Fruit fly (Drosophila melanogaster) whole organism, prepupa: Measurements from ENCODE around the gene CG14989.

ENCODE experiments used
- Blimp-1 ChIP-seq: fragments of 200-800 bp; sonication (Bioruptor generic); optimal IDR thresholded peaks from 3 replicates; lab custom pipeline; 2017; ENCODE audit warnings: missing biosample characterization, missing genetic modification characterization, mild to moderate bottlenecking, moderate library complexity, missing genetic modification reagents
- CG10631 ChIP-seq: fragments of 200-800 bp; sonication (Bioruptor generic); optimal IDR thresholded peaks from 2 replicates; lab custom pipeline; 2016; ENCODE audit warnings: missing biosample characterization, missing genetic modification characterization
- CG10669 ChIP-seq: fragments of 200-800 bp; sonication (Bioruptor generic); optimal IDR thresholded peaks from 3 replicates; lab custom pipeline; 2018; ENCODE audit warnings: missing biosample characterization, mild to moderate bottlenecking, missing genetic modification characterization, moderate library complexity
- CG11294 ChIP-seq: fragments of 200-800 bp; sonication (Bioruptor generic); IDR thresholded peaks from 2 replicates; pipeline ENCODE4 v1.3.6; 2022; ENCODE audit warnings: missing biosample characterization, missing genetic modification characterization
- CG11762 ChIP-seq: fragments of 200-800 bp; sonication (Bioruptor generic); optimal IDR thresholded peaks from 3 replicates; lab custom pipeline; 2016; ENCODE audit warnings: missing biosample characterization, missing genetic modification characterization; ENCODE audit not compliant: insufficient read depth
- CG15336 ChIP-seq: fragments of 200-800 bp; sonication (Bioruptor generic); IDR thresholded peaks from 2 replicates; pipeline ENCODE4 v1.3.6; 2022; ENCODE audit warnings: missing biosample characterization, missing genetic modification characterization
- CG1621 ChIP-seq: fragments of 200-800 bp; sonication (Bioruptor generic); optimal IDR thresholded peaks from 3 replicates; lab custom pipeline; 2018; ENCODE audit warnings: missing biosample characterization, mild to moderate bottlenecking, missing genetic modification characterization
- CG31627 ChIP-seq: fragments of 200-800 bp; sonication (Bioruptor generic); optimal IDR thresholded peaks from 3 replicates; lab custom pipeline; 2016; ENCODE audit warnings: missing biosample characterization, missing genetic modification characterization
- CG32006 ChIP-seq: fragments of 200-800 bp; sonication (Bioruptor generic); optimal IDR thresholded peaks from 3 replicates; lab custom pipeline; 2017; ENCODE audit warnings: missing biosample characterization, mild to moderate bottlenecking, missing genetic modification characterization
- CG34406 ChIP-seq: fragments of 200-800 bp; sonication (Bioruptor generic); optimal IDR thresholded peaks from 3 replicates; lab custom pipeline; 2016; ENCODE audit warnings: missing biosample characterization, missing genetic modification characterization
- CG3919 ChIP-seq: fragments of 200-800 bp; sonication (Bioruptor generic); optimal IDR thresholded peaks from 3 replicates; lab custom pipeline; 2016; ENCODE audit warnings: missing biosample characterization, missing genetic modification characterization
- CG4318 ChIP-seq: fragments of 200-800 bp; sonication (Bioruptor generic); optimal IDR thresholded peaks from 3 replicates; lab custom pipeline; 2017; ENCODE audit warnings: missing biosample characterization, mild to moderate bottlenecking, missing genetic modification characterization
- CG6163 ChIP-seq: fragments of 200-800 bp; sonication (Bioruptor generic); IDR thresholded peaks from 3 replicates; pipeline ENCODE4 v1.3.6; 2022; ENCODE audit warnings: missing biosample characterization, missing genetic modification characterization
- CG6276 ChIP-seq: fragments of 200-800 bp; sonication (Bioruptor generic); optimal IDR thresholded peaks from 2 replicates; lab custom pipeline; 2017; ENCODE audit warnings: missing biosample characterization, mild to moderate bottlenecking, missing genetic modification characterization
- CG6792 ChIP-seq: fragments of 200-800 bp; sonication (Bioruptor generic); optimal IDR thresholded peaks from 3 replicates; lab custom pipeline; 2016; ENCODE audit warnings: missing biosample characterization, missing genetic modification characterization
- CG8119 ChIP-seq: fragments of 200-800 bp; sonication (Bioruptor generic); IDR thresholded peaks from 3 replicates; pipeline ENCODE4 v1.3.6; 2022; ENCODE audit warnings: missing biosample characterization, missing genetic modification characterization
- CG8319 ChIP-seq: fragments of 200-800 bp; sonication (Bioruptor generic); optimal IDR thresholded peaks from 3 replicates; lab custom pipeline; 2016; ENCODE audit warnings: missing biosample characterization, missing genetic modification characterization
- CG9139 ChIP-seq: fragments of 200-800 bp; sonication (Bioruptor generic); optimal IDR thresholded peaks from 3 replicates; lab custom pipeline; 2017; ENCODE audit warnings: missing biosample characterization, mild to moderate bottlenecking, missing genetic modification characterization
- Eip78C ChIP-seq: fragments of 200-800 bp; sonication (Bioruptor generic); peaks from one replicate; lab custom pipeline; 2016; ENCODE audit warnings: missing biosample characterization, missing genetic modification characterization
- Eip93F ChIP-seq: fragments of 200-800 bp; sonication (Bioruptor generic); optimal IDR thresholded peaks from 2 replicates; lab custom pipeline; 2016; ENCODE audit warnings: missing biosample characterization, mild to moderate bottlenecking, missing genetic modification characterization
- Ets21C ChIP-seq: fragments of 200-800 bp; sonication (Bioruptor generic); optimal IDR thresholded peaks from 3 replicates; lab custom pipeline; 2016; ENCODE audit warnings: missing biosample characterization, missing genetic modification characterization
- Gug ChIP-seq: fragments of 200-800 bp; sonication (Bioruptor generic); IDR thresholded peaks from 2 replicates; pipeline ENCODE4 v1.3.6; 2022; ENCODE audit warnings: missing biosample characterization, missing genetic modification characterization
- Hr4 ChIP-seq: fragments of 200-800 bp; sonication (Bioruptor generic); optimal IDR thresholded peaks from 3 replicates; lab custom pipeline; 2016; ENCODE audit warnings: missing biosample characterization, missing genetic modification characterization
- Lpt ChIP-seq: fragments of 200-800 bp; sonication (Bioruptor generic); optimal IDR thresholded peaks from 3 replicates; lab custom pipeline; 2016; ENCODE audit warnings: missing biosample characterization, missing genetic modification characterization
- OdsH ChIP-seq: fragments of 200-800 bp; sonication (Bioruptor generic); optimal IDR thresholded peaks from 3 replicates; lab custom pipeline; 2016; ENCODE audit warnings: missing biosample characterization, missing genetic modification characterization
- Smox ChIP-seq: fragments of 200-800 bp; sonication (Bioruptor generic); optimal IDR thresholded peaks from 3 replicates; lab custom pipeline; 2016; ENCODE audit warnings: missing biosample characterization, missing genetic modification characterization
- Sox102F ChIP-seq: fragments of 200-800 bp; sonication (Bioruptor generic); optimal IDR thresholded peaks from 2 replicates; lab custom pipeline; 2016; ENCODE audit warnings: missing biosample characterization, mild to moderate bottlenecking, missing genetic modification characterization
- Sox14 ChIP-seq: fragments of 200-800 bp; sonication (Bioruptor generic); optimal IDR thresholded peaks from 3 replicates; lab custom pipeline; 2016; ENCODE audit warnings: missing biosample characterization, missing genetic modification characterization
- Sox15 ChIP-seq: fragments of 200-800 bp; sonication (Bioruptor generic); optimal IDR thresholded peaks from 3 replicates; lab custom pipeline; 2016; ENCODE audit warnings: missing biosample characterization, missing genetic modification characterization
- achi ChIP-seq: fragments of 200-800 bp; sonication (Bioruptor generic); optimal IDR thresholded peaks from 3 replicates; lab custom pipeline; 2016; ENCODE audit warnings: missing biosample characterization, missing genetic modification characterization
- cyc ChIP-seq: fragments of 200-800 bp; sonication (Bioruptor generic); optimal IDR thresholded peaks from 3 replicates; lab custom pipeline; 2016; ENCODE audit warnings: missing biosample characterization, missing genetic modification characterization
- dac ChIP-seq: fragments of 200-800 bp; sonication (Bioruptor generic); optimal IDR thresholded peaks from 2 replicates; lab custom pipeline; 2017; ENCODE audit warnings: missing biosample characterization, mild to moderate bottlenecking, missing genetic modification characterization
- dsx ChIP-seq: fragments of 200-800 bp; optimal IDR thresholded peaks from 3 replicates; lab custom pipeline; 2019; ENCODE audit warnings: missing biosample characterization, mild to moderate bottlenecking, missing genetic modification characterization, moderate library complexity; ENCODE audit not compliant: poor library complexity, severe bottlenecking
- eg ChIP-seq: fragments of 200-800 bp; sonication (Bioruptor generic); IDR thresholded peaks from 3 replicates; pipeline ENCODE4 v1.3.6; 2022; ENCODE audit warnings: missing biosample characterization, missing genetic modification characterization
- esn ChIP-seq: fragments of 200-800 bp; sonication (Bioruptor generic); optimal IDR thresholded peaks from 2 replicates; lab custom pipeline; 2016; ENCODE audit warnings: missing biosample characterization, mild to moderate bottlenecking, missing genetic modification characterization, moderate library complexity
- fd59A ChIP-seq: fragments of 200-800 bp; sonication (Bioruptor generic); optimal IDR thresholded peaks from 2 replicates; lab custom pipeline; 2017; ENCODE audit warnings: missing biosample characterization, mild to moderate bottlenecking, missing genetic modification characterization, missing genetic modification reagents
- fkh ChIP-seq: fragments of 200-800 bp; sonication (Bioruptor generic); optimal IDR thresholded peaks from 3 replicates; lab custom pipeline; 2017; ENCODE audit warnings: missing biosample characterization, mild to moderate bottlenecking, missing genetic modification characterization, moderate library complexity
- net ChIP-seq: fragments of 200-800 bp; sonication (Bioruptor generic); optimal IDR thresholded peaks from 3 replicates; lab custom pipeline; 2016; ENCODE audit warnings: missing biosample characterization, missing genetic modification characterization
- salr ChIP-seq, 2 experiments: fragments of 200-800 bp; sonication (Bioruptor generic); optimal IDR thresholded peaks; 3 replicates each; lab custom pipeline; 2016 to 2018; ENCODE audit warnings: missing biosample characterization in 2 of 2, missing genetic modification characterization in 2 of 2, mild to moderate bottlenecking in 1 of 2
- spab ChIP-seq: fragments of 200-800 bp; sonication (Bioruptor generic); optimal IDR thresholded peaks from 2 replicates; lab custom pipeline; 2017; ENCODE audit warnings: missing biosample characterization, mild to moderate bottlenecking, missing genetic modification characterization, missing genetic modification reagents
- ss ChIP-seq, 2 experiments: fragments of 200-800 bp; sonication (Bioruptor generic); optimal IDR thresholded peaks; 2 replicates in 1 of 2; 3 replicates in 1 of 2; lab custom pipeline; 2017 to 2018; ENCODE audit warnings: mild to moderate bottlenecking in 2 of 2, missing biosample characterization in 2 of 2, missing genetic modification characterization in 2 of 2, moderate library complexity in 1 of 2
- svp ChIP-seq: fragments of 200-800 bp; sonication (Bioruptor generic); peaks from one replicate; lab custom pipeline; 2016; ENCODE audit warnings: missing biosample characterization, missing genetic modification characterization
- topi ChIP-seq: fragments of 200-800 bp; sonication (Bioruptor generic); optimal IDR thresholded peaks from 3 replicates; lab custom pipeline; 2016; ENCODE audit warnings: missing biosample characterization, missing genetic modification characterization
- vri ChIP-seq: fragments of 200-800 bp; sonication (Bioruptor generic); optimal IDR thresholded peaks from 3 replicates; lab custom pipeline; 2016; ENCODE audit warnings: missing biosample characterization, mild to moderate bottlenecking, missing genetic modification characterization

CG14989 gene

dm6 chr3L:4108072-4108843, 20.9 kb downstream of the CG14989 start, which contains the start of gene Ack:
Ack (plus strand) TSS chr3L:4108186.
- 0 out of 3 replicates have a peak, but pooled peaks have one; percentile 9 for TF ChIP-seq CG6163
- peak; percentile 28 for TF ChIP-seq CG1621 (tag; lab: Kevin White, UChicago)
- peak; percentile 15 for TF ChIP-seq svp
- TF ChIP-seq Sox102F (GFP tag; lab: Kevin White, UChicago): no peak
- no peak for TF ChIP-seq CG32006 (GFP tag; lab: Kevin White, UChicago)
- peak; percentile 54 for TF ChIP-seq Sox14 (GFP tag; lab: Kevin White, UChicago)
- TF ChIP-seq Eip78C (GFP tag; lab: Kevin White, UChicago): peak; percentile 56
- no peak for TF ChIP-seq achi (GFP tag; lab: Kevin White, UChicago)
- TF ChIP-seq ss (GFP tag; optimal IDR thresholded peaks at IDR 0.05; lab: Kevin White, UChicago): peak; percentile 41 to 49
- peak; percentile 17 for TF ChIP-seq vri (GFP tag; lab: Kevin White, UChicago)
- no peak for TF ChIP-seq fd59A (GFP tag; lab: Kevin White, UChicago)
- peak; percentile 93 for TF ChIP-seq fkh

DNA sequence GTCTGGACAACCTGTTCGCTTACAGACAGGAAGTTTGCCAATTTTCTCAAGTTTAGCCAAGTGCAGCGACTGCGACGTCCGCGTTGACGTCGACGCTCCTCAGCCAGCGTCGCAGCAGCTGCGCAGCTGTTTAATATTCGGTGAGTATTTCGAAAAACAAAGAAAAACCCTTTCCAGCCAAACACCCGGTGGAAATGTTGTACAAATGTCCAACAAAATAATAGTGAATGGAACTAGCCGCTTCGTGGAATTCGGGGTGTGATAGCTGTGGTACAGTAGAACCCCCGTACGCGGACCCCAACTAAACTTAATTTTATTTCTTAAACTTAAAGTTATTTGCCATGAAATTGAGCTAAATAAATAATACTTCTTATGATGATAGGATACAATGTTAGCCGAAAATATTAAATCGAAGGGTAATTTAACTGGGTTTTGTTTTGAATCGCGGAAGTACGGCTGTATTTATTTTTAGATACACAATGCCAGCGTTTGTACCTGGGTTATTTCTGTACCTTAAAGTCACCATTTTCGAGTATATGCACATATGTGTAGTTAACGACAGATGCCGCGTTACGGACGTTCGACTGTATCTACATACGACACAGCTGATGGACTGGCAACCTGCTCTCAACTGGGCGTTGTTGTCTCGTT, 21.6 kb downstream of the CG14989 start:
- TF ChIP-seq achi (GFP tag; lab: Kevin White, UChicago) (peak; percentile 68), OdsH (GFP tag; lab: Kevin White, UChicago) (peak; percentile 69), CG15336 (GFP tag; lab: Robert Waterston, UW) (peak; percentile 71), CG34406 (GFP tag; lab: Kevin White, UChicago) (peak; percentile 56), CG8119 (GFP tag; lab: Robert Waterston, UW) (peak; percentile 74), Eip78C (GFP tag; lab: Kevin White, UChicago) (peak; percentile 94), CG10631 (peak; percentile 24), fd59A (GFP tag; lab: Kevin White, UChicago) (peak; percentile 62), CG1621 (tag; lab: Kevin White, UChicago) (peak; percentile 0), CG6163 (peak; percentile 53; the same call in 2 of the 3 replicates), CG10669 (GFP tag; lab: Kevin White, UChicago) (peak; percentile 59), esn (peak; percentile 61), CG11294 (GFP tag; lab: Robert Waterston, UW) (peak; percentile 27; the same call in 1 of the 2 replicates), Gug (GFP tag; lab: Robert Waterston, UW) (no peak; the same call in 1 of the 2 replicates), CG6792 (GFP tag; lab: Kevin White, UChicago) (peak; percentile 39), CG9139 (no peak), CG6276 (GFP tag; lab: Kevin White, UChicago) (peak; percentile 77), svp (peak; percentile 79), CG11762 (peak; percentile 56), salr (GFP tag; optimal IDR thresholded peaks at IDR 0.05; lab: Kevin White, UChicago) (peak; percentile 2 to 60), Blimp-1 (GFP tag; lab: Kevin White, UChicago) (no peak), Sox14 (GFP tag; lab: Kevin White, UChicago) (peak; percentile 55), CG4318 (GFP tag; lab: Kevin White, UChicago) (peak; percentile 71), Sox102F (GFP tag; lab: Kevin White, UChicago) (peak; percentile 61), Lpt (GFP tag; lab: Kevin White, UChicago) (peak; percentile 44), topi (GFP tag; lab: Kevin White, UChicago) (peak; percentile 64), CG8319 (GFP tag; lab: Kevin White, UChicago) (peak; percentile 40), cyc (GFP tag; lab: Kevin White, UChicago) (peak; percentile 52), Eip93F (GFP tag; lab: Kevin White, UChicago) (peak; percentile 26), vri (GFP tag; lab: Kevin White, UChicago) (no peak), eg (GFP tag; lab: Robert Waterston, UW) (peak; percentile 71; the same call in 2 of the 3 replicates), Hr4 (GFP tag; lab: Kevin White, UChicago) (peak; percentile 88), CG31627 (GFP tag; lab: Kevin White, UChicago) (peak; percentile 59), spab (GFP tag; lab: Kevin White, UChicago) (peak; percentile 62), Ets21C (GFP tag; lab: Kevin White, UChicago) (peak; percentile 25), Smox (peak; percentile 21), dac (GFP tag; lab: Kevin White, UChicago) (peak; percentile 51), fkh (peak; percentile 6), dsx (GFP tag; lab: Kevin White, UChicago) (peak; percentile 28), Sox15 (GFP tag; lab: Kevin White, UChicago) (peak; percentile 36), net (GFP tag; lab: Kevin White, UChicago) (peak; percentile 52), CG3919 (GFP tag; lab: Kevin White, UChicago) (peak; percentile 74)
